Fruit fly (Drosophila melanogaster): ENCODE results near the gene Mtp.

DNA sequence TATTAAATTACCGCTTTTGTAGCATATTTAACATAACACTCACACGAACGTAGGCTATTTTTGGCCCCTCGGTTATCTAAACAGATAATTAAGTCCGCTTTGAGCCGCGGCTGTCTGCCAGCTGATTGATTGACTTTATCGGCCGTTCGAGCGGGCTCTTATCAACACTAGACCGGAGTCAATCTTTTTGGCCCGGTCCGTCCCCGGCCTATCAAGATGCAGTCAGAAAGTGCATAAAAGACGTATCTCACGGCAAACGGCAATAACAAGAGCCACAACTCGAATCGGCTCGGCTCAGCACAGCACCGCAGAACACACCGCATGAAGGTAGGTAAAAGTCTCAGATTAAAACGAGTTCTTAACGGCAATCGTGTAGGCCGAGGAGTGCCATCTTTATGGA, 42.3 kb upstream of the Mtp start:
- TF ChIP-seq psq (optimal IDR thresholded peaks at IDR 0.05) (no peak), ttk (optimal IDR thresholded peaks at IDR 0.05) (no peak), h (optimal IDR thresholded peaks at IDR 0.05) (no peak)
